Fruit fly (Drosophila melanogaster) whole organism, embryonic: ENCODE results near the gene CG32040.
A peak's percentile ranks its signal among the peaks of the same experiment; 100 is the strongest.

Experiments
- B-H2 ChIP-seq: fragments of 200-800 bp; sonication (Bioruptor generic); optimal IDR thresholded peaks from 2 replicates; lab custom pipeline; 2018; ENCODE audit warnings: missing biosample characterization, mild to moderate bottlenecking, missing genetic modification characterization
- CG10147 ChIP-seq: fragments of 200-800 bp; sonication (Bioruptor generic); optimal IDR thresholded peaks from 2 replicates; lab custom pipeline; 2019; ENCODE audit warnings: missing biosample characterization, mild to moderate bottlenecking, missing genetic modification characterization, moderate library complexity
- CG10543 ChIP-seq: fragments of 200-800 bp; sonication (Bioruptor generic); optimal IDR thresholded peaks from 3 replicates; lab custom pipeline; 2017; ENCODE audit warnings: missing biosample characterization, mild to moderate bottlenecking, missing genetic modification characterization, moderate library complexity
- CG10979 ChIP-seq: fragments of 200-800 bp; sonication (Bioruptor generic); optimal IDR thresholded peaks from 2 replicates; lab custom pipeline; 2018; ENCODE audit warnings: missing biosample characterization, mild to moderate bottlenecking, missing genetic modification characterization, moderate library complexity
- CG12391 ChIP-seq: fragments of 200-800 bp; sonication (Bioruptor generic); optimal IDR thresholded peaks from 3 replicates; lab custom pipeline; 2018; ENCODE audit warnings: missing biosample characterization, mild to moderate bottlenecking, missing genetic modification characterization, moderate library complexity
- CG1603 ChIP-seq: fragments of 200-800 bp; sonication (Bioruptor generic); optimal IDR thresholded peaks from 2 replicates; lab custom pipeline; 2019; ENCODE audit warnings: missing biosample characterization, mild to moderate bottlenecking, missing genetic modification characterization, moderate library complexity
- CG18011 ChIP-seq: fragments of 200-800 bp; sonication (Bioruptor generic); optimal IDR thresholded peaks from 2 replicates; lab custom pipeline; 2017; ENCODE audit warnings: missing biosample characterization, missing genetic modification characterization, mild to moderate bottlenecking, moderate library complexity, missing genotype
- CG18476 ChIP-seq: fragments of 200-800 bp; sonication (Bioruptor generic); optimal IDR thresholded peaks from 2 replicates; lab custom pipeline; 2016; ENCODE audit warnings: missing biosample characterization, mild to moderate bottlenecking, missing genetic modification characterization
- CG2120 ChIP-seq: fragments of 200-800 bp; sonication (Bioruptor generic); optimal IDR thresholded peaks from 3 replicates; lab custom pipeline; 2016; ENCODE audit warnings: missing biosample characterization, missing genetic modification characterization
- CG2199 ChIP-seq: fragments of 200-800 bp; sonication (Bioruptor generic); IDR thresholded peaks from 3 replicates; pipeline ENCODE4 v1.3.6; 2022; ENCODE audit warnings: missing biosample characterization, missing genetic modification characterization
- CG32532 ChIP-seq: fragments of 200-800 bp; sonication (Bioruptor generic); IDR thresholded peaks from 2 replicates; pipeline ENCODE4 v1.3.6; 2022; ENCODE audit warnings: missing biosample characterization, missing genetic modification characterization
- CG34376 ChIP-seq: fragments of 200-800 bp; sonication (Bioruptor generic); optimal IDR thresholded peaks from 2 replicates; lab custom pipeline; 2018; ENCODE audit warnings: missing biosample characterization, mild to moderate bottlenecking, missing genetic modification characterization
- CG34422 ChIP-seq: fragments of 200-800 bp; sonication (Bioruptor generic); IDR thresholded peaks from 3 replicates; pipeline ENCODE4 v1.3.6; 2022; ENCODE audit warnings: missing biosample characterization, missing genetic modification characterization
- CG3847 ChIP-seq: fragments of 200-800 bp; sonication (Bioruptor generic); IDR thresholded peaks from 2 replicates; pipeline ENCODE4 v1.3.6; 2022; ENCODE audit warnings: missing biosample characterization, missing genetic modification characterization
- CG6254 ChIP-seq: fragments of 200-800 bp; sonication (Bioruptor generic); optimal IDR thresholded peaks from 3 replicates; lab custom pipeline; 2017; ENCODE audit warnings: mild to moderate bottlenecking, missing biosample characterization, missing genetic modification reagents, missing genetic modification characterization
- CG6272 ChIP-seq: fragments of 200-800 bp; sonication (Bioruptor generic); IDR thresholded peaks from 2 replicates; pipeline ENCODE4 v1.3.6; 2022; ENCODE audit warnings: missing biosample characterization, missing genetic modification characterization
- CG6689 ChIP-seq: fragments of 200-800 bp; sonication (Bioruptor generic); IDR thresholded peaks from 2 replicates; pipeline ENCODE4 v1.3.6; 2022; ENCODE audit warnings: missing biosample characterization, missing genetic modification characterization
- CG8281 ChIP-seq: fragments of 200-800 bp; sonication (Bioruptor generic); optimal IDR thresholded peaks from 2 replicates; lab custom pipeline; 2018; ENCODE audit warnings: missing biosample characterization, mild to moderate bottlenecking, missing genetic modification characterization, moderate library complexity
- CG9727 ChIP-seq: fragments of 200-800 bp; sonication (Bioruptor generic); optimal IDR thresholded peaks from 3 replicates; lab custom pipeline; 2017; ENCODE audit warnings: missing biosample characterization, mild to moderate bottlenecking, missing genetic modification characterization
- D ChIP-seq, 2 experiments: fragments of 200-800 bp in 1 of 2; fragments of >200 bp in 1 of 2; sonication (Bioruptor generic) in 1 of 2; optimal IDR thresholded peaks; 2 replicates in 1 of 2; 3 replicates in 1 of 2; lab custom pipeline; 2017; ENCODE audit warnings: mild to moderate bottlenecking in 1 of 2, missing biosample characterization in 1 of 2, missing genetic modification characterization in 1 of 2, missing genetic modification reagents in 1 of 2
- D19B ChIP-seq: fragments of 200-800 bp; sonication (Bioruptor generic); optimal IDR thresholded peaks from 2 replicates; lab custom pipeline; 2017; ENCODE audit warnings: missing biosample characterization, mild to moderate bottlenecking, missing genetic modification characterization
- Dip3 ChIP-seq: fragments of 200-800 bp; sonication (Bioruptor generic); optimal IDR thresholded peaks from 3 replicates; lab custom pipeline; 2016; ENCODE audit warnings: missing biosample characterization, missing genetic modification characterization
- Dp ChIP-seq: fragments of 200-800 bp; sonication (Bioruptor generic); optimal IDR thresholded peaks from 2 replicates; lab custom pipeline; 2018; ENCODE audit warnings: missing biosample characterization, mild to moderate bottlenecking, missing genetic modification characterization, moderate library complexity
- Dref ChIP-seq: fragments of 200-800 bp; sonication (Bioruptor generic); IDR thresholded peaks from 2 replicates; pipeline ENCODE4 v1.3.6; 2022; ENCODE audit warnings: missing biosample characterization, missing genetic modification characterization
- Elba2 ChIP-seq: fragments of 200-800 bp; sonication (Bioruptor generic); optimal IDR thresholded peaks from 3 replicates; lab custom pipeline; 2016; ENCODE audit warnings: missing biosample characterization, missing genetic modification characterization
- Ets97D ChIP-seq: fragments of 200-800 bp; sonication (Bioruptor generic); optimal IDR thresholded peaks from 3 replicates; lab custom pipeline; 2016; ENCODE audit warnings: missing biosample characterization, missing genetic modification characterization
- Hand ChIP-seq: fragments of 200-800 bp; sonication (Bioruptor generic); optimal IDR thresholded peaks from 2 replicates; lab custom pipeline; 2017; ENCODE audit warnings: mild to moderate bottlenecking, missing biosample characterization, missing genetic modification reagents, missing genetic modification characterization
- Hmr ChIP-seq: fragments of 200-800 bp; sonication (Bioruptor generic); optimal IDR thresholded peaks from 3 replicates; lab custom pipeline; 2017; ENCODE audit warnings: mild to moderate bottlenecking, missing biosample characterization, missing genetic modification reagents, missing genetic modification characterization
- Hsf ChIP-seq: fragments of 200-800 bp; sonication (Bioruptor generic); optimal IDR thresholded peaks from 3 replicates; lab custom pipeline; 2016; ENCODE audit warnings: missing biosample characterization, missing genetic modification characterization
- Max ChIP-seq: fragments of 200-800 bp; sonication (Bioruptor generic); optimal IDR thresholded peaks from 2 replicates; lab custom pipeline; 2016; ENCODE audit warnings: missing biosample characterization, mild to moderate bottlenecking, missing genetic modification characterization
- Mes4 ChIP-seq: fragments of 200-800 bp; sonication (Bioruptor generic); optimal IDR thresholded peaks from 2 replicates; lab custom pipeline; 2016; ENCODE audit warnings: missing biosample characterization, missing genetic modification characterization
- Nf-YC ChIP-seq: fragments of 200-800 bp; optimal IDR thresholded peaks from 3 replicates; lab custom pipeline; 2019; ENCODE audit warnings: missing biosample characterization, mild to moderate bottlenecking, missing genetic modification characterization, moderate library complexity
- Stat92E ChIP-seq, 3 experiments: fragments of >200 bp in 2 of 3; fragments of 200-800 bp in 1 of 3; sonication (Bioruptor generic) in 1 of 3; optimal IDR thresholded peaks; 2 replicates each; lab custom pipeline; 2017 to 2019; ENCODE audit warnings: missing biosample characterization in 3 of 3, missing genetic modification characterization in 3 of 3, mild to moderate bottlenecking in 1 of 3, moderate library complexity in 1 of 3
- YL-1 ChIP-seq: fragments of 200-800 bp; sonication (Bioruptor generic); optimal IDR thresholded peaks from 3 replicates; lab custom pipeline; 2017; ENCODE audit warnings: missing biosample characterization, mild to moderate bottlenecking, missing genetic modification characterization
- chm ChIP-seq: fragments of 200-800 bp; sonication (Bioruptor generic); IDR thresholded peaks from 2 replicates; pipeline ENCODE4 v1.3.6; 2022; ENCODE audit warnings: missing biosample characterization, missing genetic modification characterization
- chn ChIP-seq: fragments of 200-800 bp; sonication (Bioruptor generic); optimal IDR thresholded peaks from 2 replicates; lab custom pipeline; 2016; ENCODE audit warnings: missing biosample characterization, missing genetic modification characterization
- da ChIP-seq: fragments of 200-800 bp; sonication (Bioruptor generic); optimal IDR thresholded peaks from 2 replicates; lab custom pipeline; 2016; ENCODE audit warnings: missing biosample characterization, missing genetic modification characterization
- fd102C ChIP-seq: fragments of 200-800 bp; sonication (Bioruptor generic); optimal IDR thresholded peaks from 2 replicates; lab custom pipeline; 2018; ENCODE audit warnings: missing biosample characterization, mild to moderate bottlenecking, missing genetic modification characterization, moderate library complexity
- fru ChIP-seq: fragments of >200 bp; optimal IDR thresholded peaks from 2 replicates; lab custom pipeline; 2017
- grn ChIP-seq: fragments of 200-800 bp; sonication (Bioruptor generic); optimal IDR thresholded peaks from 3 replicates; lab custom pipeline; 2017; ENCODE audit warnings: missing biosample characterization, missing genetic modification characterization
- jigr1 ChIP-seq: fragments of 200-800 bp; sonication (Bioruptor generic); IDR thresholded peaks from 3 replicates; pipeline ENCODE4 v1.3.6; 2022; ENCODE audit warnings: missing biosample characterization, missing genetic modification characterization
- odd ChIP-seq: fragments of 200-800 bp; sonication (Bioruptor generic); optimal IDR thresholded peaks from 2 replicates; lab custom pipeline; 2017; ENCODE audit warnings: missing biosample characterization, mild to moderate bottlenecking, missing genetic modification characterization
- onecut ChIP-seq: fragments of 200-800 bp; sonication (Bioruptor generic); IDR thresholded peaks from 2 replicates; pipeline ENCODE4 v1.3.6; 2022; ENCODE audit warnings: missing biosample characterization, missing genetic modification characterization
- p53 ChIP-seq: fragments of 200-800 bp; sonication (Bioruptor generic); optimal IDR thresholded peaks from 2 replicates; lab custom pipeline; 2016; ENCODE audit warnings: missing biosample characterization, missing genetic modification characterization
- peb ChIP-seq: fragments of 200-800 bp; sonication (Bioruptor generic); IDR thresholded peaks from 2 replicates; pipeline ENCODE4 v1.3.6; 2022; ENCODE audit warnings: missing biosample characterization, missing genetic modification characterization
- psq ChIP-seq: fragments of 200-800 bp; sonication (Bioruptor generic); optimal IDR thresholded peaks from 2 replicates; lab custom pipeline; 2017; ENCODE audit warnings: missing biosample characterization, missing genetic modification characterization
- sens-2 ChIP-seq: fragments of 200-800 bp; sonication (Bioruptor generic); IDR thresholded peaks from 2 replicates; pipeline ENCODE4 v1.3.6; 2022; ENCODE audit warnings: missing biosample characterization, missing genetic modification characterization
- sima ChIP-seq: fragments of 200-800 bp; sonication (Bioruptor generic); optimal IDR thresholded peaks from 2 replicates; lab custom pipeline; 2016; ENCODE audit warnings: missing biosample characterization, missing genetic modification characterization
- stc ChIP-seq: fragments of 200-800 bp; sonication (Bioruptor generic); IDR thresholded peaks from 2 replicates; pipeline ENCODE4 v1.3.6; 2022; ENCODE audit warnings: missing biosample characterization, missing genetic modification characterization

CG32040 gene

dm6 chr3L:9399013-9399750, 45.3 kb downstream of the CG32040 start, which contains the start of gene CG4080 (continued):
- TF ChIP-seq jigr1 (GFP tag; lab: Robert Waterston, UW) (no peak; the same call in 2 of the 3 replicates), chm (peak; percentile 13; the same call in 1 of the 2 replicates), odd (GFP tag; lab: Kevin White, UChicago) (no peak), CG9727 (GFP tag; lab: Kevin White, UChicago) (no peak), stc (GFP tag; lab: Robert Waterston, UW) (peak; percentile 53; the same call in 1 of the 2 replicates), chn (GFP tag; lab: Kevin White, UChicago) (peak; percentile 32), CG10543 (GFP tag; lab: Kevin White, UChicago) (peak; percentile 33), da (no peak), D (optimal IDR thresholded peaks at IDR 0.05; lab: Kevin White, UChicago) (no peak), D (GFP tag; optimal IDR thresholded peaks at IDR 0.05; lab: Kevin White, UChicago) (no peak), CG3847 (GFP tag; lab: Robert Waterston, UW) (peak; percentile 18; the same call in 1 of the 2 replicates), fd102C (GFP tag; lab: Kevin White, UChicago) (no peak), Dref (peak; percentile 62), p53 (no peak), CG18011 (GFP tag; lab: Kevin White, UChicago) (peak; percentile 13), Stat92E (GFP tag; optimal IDR thresholded peaks at IDR 0.05; lab: Kevin White, UChicago) (peak in 1 of 3 experiments; percentile 17), CG32532 (GFP tag; lab: Robert Waterston, UW) (0 out of 2 replicates have a peak, but pooled peaks have one; percentile 7), CG2199 (GFP tag; lab: Robert Waterston, UW) (no peak), Nf-YC (tag; lab: Kevin White, UChicago) (peak; percentile 44), Elba2 (GFP tag; lab: Kevin White, UChicago) (no peak), CG34376 (GFP tag; lab: Kevin White, UChicago) (peak; percentile 55), sima (GFP tag; lab: Kevin White, UChicago) (no peak), CG1603 (tag; lab: Kevin White, UChicago) (peak; percentile 55), B-H2 (peak; percentile 61), CG2120 (GFP tag; lab: Kevin White, UChicago) (peak; percentile 56), Hsf (GFP tag; lab: Kevin White, UChicago) (peak; percentile 28), Ets97D (GFP tag; lab: Kevin White, UChicago) (peak; percentile 61), Mes4 (GFP tag; lab: Kevin White, UChicago) (peak; percentile 19), CG10979 (tag; lab: Kevin White, UChicago) (no peak), Max (peak; percentile 38), psq (GFP tag; lab: Kevin White, UChicago) (no peak), CG12391 (tag; lab: Kevin White, UChicago) (peak; percentile 84), grn (GFP tag; lab: Kevin White, UChicago) (peak; percentile 26), CG6689 (GFP tag; lab: Robert Waterston, UW) (0 out of 2 replicates have a peak, but pooled peaks have one; percentile 18), Hand (GFP tag; lab: Kevin White, UChicago) (no peak), CG6272 (GFP tag; lab: Robert Waterston, UW) (no peak), CG34422 (no peak; the same call in 2 of the 3 replicates), YL-1 (GFP tag; lab: Kevin White, UChicago) (peak; percentile 63), D19B (GFP tag; lab: Kevin White, UChicago) (no peak), CG10147 (GFP tag; lab: Kevin White, UChicago) (peak; percentile 24), CG6254 (no peak), Dip3 (GFP tag; lab: Kevin White, UChicago) (peak; percentile 23), Hmr (GFP tag; lab: Kevin White, UChicago) (peak; percentile 42), CG8281 (tag; lab: Kevin White, UChicago) (no peak), CG18476 (GFP tag; lab: Kevin White, UChicago) (peak; percentile 30), peb (GFP tag; lab: Robert Waterston, UW) (no peak), onecut (no peak), sens-2 (GFP tag; lab: Robert Waterston, UW) (no peak), fru (lab: Kevin White, UChicago) (no peak), Dp (peak; percentile 34)
